Fruit fly (Drosophila melanogaster) whole organism, embryonic: ENCODE results near the gene Alh.

Experiments used
- Abd-B ChIP-seq: fragments of 200-800 bp; sonication (Bioruptor generic); optimal IDR thresholded peaks from 2 replicates; lab custom pipeline; 2018; ENCODE audit warnings: missing biosample characterization, mild to moderate bottlenecking, missing genetic modification characterization, moderate library complexity
- B-H2 ChIP-seq: fragments of 200-800 bp; sonication (Bioruptor generic); optimal IDR thresholded peaks from 2 replicates; lab custom pipeline; 2018; ENCODE audit warnings: missing biosample characterization, mild to moderate bottlenecking, missing genetic modification characterization
- CG10274 ChIP-seq: fragments of 200-800 bp; sonication (Bioruptor generic); optimal IDR thresholded peaks from 3 replicates; lab custom pipeline; 2017; ENCODE audit warnings: missing biosample characterization, mild to moderate bottlenecking, missing genetic modification characterization
- CG10654 ChIP-seq: fragments of 200-800 bp; sonication (Bioruptor generic); optimal IDR thresholded peaks from 2 replicates; lab custom pipeline; 2016; ENCODE audit warnings: missing biosample characterization, missing genetic modification characterization
- CG11695 ChIP-seq: fragments of 200-800 bp; sonication (Bioruptor generic); IDR thresholded peaks from 3 replicates; pipeline ENCODE4 v1.3.6; 2022; ENCODE audit warnings: missing biosample characterization, missing genetic modification characterization
- CG12942 ChIP-seq: fragments of 200-800 bp; sonication (Bioruptor generic); optimal IDR thresholded peaks from 3 replicates; lab custom pipeline; 2016; ENCODE audit warnings: missing biosample characterization, missing genetic modification characterization
- CG13296 ChIP-seq: fragments of 200-800 bp; sonication (Bioruptor generic); optimal IDR thresholded peaks from 3 replicates; lab custom pipeline; 2018; ENCODE audit warnings: missing biosample characterization, mild to moderate bottlenecking, missing genetic modification characterization
- CG15073 ChIP-seq: fragments of 200-800 bp; sonication (Bioruptor generic); optimal IDR thresholded peaks from 2 replicates; lab custom pipeline; 2016; ENCODE audit warnings: missing biosample characterization, missing genetic modification characterization
- CG1529 ChIP-seq: fragments of 200-800 bp; sonication (Bioruptor generic); optimal IDR thresholded peaks from 3 replicates; lab custom pipeline; 2018; ENCODE audit warnings: missing biosample characterization, missing genetic modification characterization
- CG15514 ChIP-seq: fragments of 200-800 bp; sonication (Bioruptor generic); optimal IDR thresholded peaks from 3 replicates; lab custom pipeline; 2017; ENCODE audit warnings: missing biosample characterization, missing genetic modification characterization, mild to moderate bottlenecking, moderate library complexity, missing genetic modification reagents
- CG17186 ChIP-seq: fragments of 200-800 bp; sonication (Bioruptor generic); optimal IDR thresholded peaks from 3 replicates; lab custom pipeline; 2017; ENCODE audit warnings: missing biosample characterization, missing genetic modification reagents, missing genetic modification characterization
- CG2116 ChIP-seq: fragments of 200-800 bp; sonication (Bioruptor generic); optimal IDR thresholded peaks from 3 replicates; lab custom pipeline; 2018; ENCODE audit warnings: missing biosample characterization, mild to moderate bottlenecking, missing genetic modification characterization
- CG2129 ChIP-seq: fragments of 200-800 bp; sonication (Bioruptor generic); IDR thresholded peaks from 2 replicates; pipeline ENCODE4 v1.3.6; 2022; ENCODE audit warnings: missing biosample characterization, missing genetic modification characterization; ENCODE audit not compliant: partially characterized antibody
- CG34422 ChIP-seq: fragments of 200-800 bp; sonication (Bioruptor generic); IDR thresholded peaks from 3 replicates; pipeline ENCODE4 v1.3.6; 2022; ENCODE audit warnings: missing biosample characterization, missing genetic modification characterization
- CG3995 ChIP-seq: fragments of 200-800 bp; sonication (Bioruptor generic); optimal IDR thresholded peaks from 3 replicates; lab custom pipeline; 2016; ENCODE audit warnings: missing biosample characterization, missing genetic modification characterization
- CG4707 ChIP-seq: fragments of 200-800 bp; sonication (Bioruptor generic); optimal IDR thresholded peaks from 2 replicates; lab custom pipeline; 2018; ENCODE audit warnings: missing biosample characterization, mild to moderate bottlenecking, missing genetic modification characterization, moderate library complexity
- CG6254 ChIP-seq: fragments of 200-800 bp; sonication (Bioruptor generic); optimal IDR thresholded peaks from 3 replicates; lab custom pipeline; 2017; ENCODE audit warnings: mild to moderate bottlenecking, missing biosample characterization, missing genetic modification reagents, missing genetic modification characterization
- CG6689 ChIP-seq: fragments of 200-800 bp; sonication (Bioruptor generic); IDR thresholded peaks from 2 replicates; pipeline ENCODE4 v1.3.6; 2022; ENCODE audit warnings: missing biosample characterization, missing genetic modification characterization
- CG7372 ChIP-seq: fragments of 200-800 bp; sonication (Bioruptor generic); IDR thresholded peaks from 2 replicates; pipeline ENCODE4 v1.3.6; 2022; ENCODE audit warnings: missing biosample characterization, missing genetic modification characterization
- CG8089 ChIP-seq: fragments of 200-800 bp; sonication (Bioruptor generic); optimal IDR thresholded peaks from 3 replicates; lab custom pipeline; 2016; ENCODE audit warnings: missing biosample characterization, missing genetic modification characterization
- CG9609 ChIP-seq: fragments of 200-800 bp; sonication (Bioruptor generic); optimal IDR thresholded peaks from 3 replicates; lab custom pipeline; 2016; ENCODE audit warnings: missing biosample characterization, missing genetic modification characterization
- CoRest ChIP-seq: fragments of 200-800 bp; sonication (Bioruptor generic); optimal IDR thresholded peaks from 3 replicates; lab custom pipeline; 2018; ENCODE audit warnings: missing biosample characterization, mild to moderate bottlenecking, missing genetic modification characterization, moderate library complexity
- D19A ChIP-seq: fragments of 200-800 bp; optimal IDR thresholded peaks from 3 replicates; lab custom pipeline; 2019; ENCODE audit warnings: missing biosample characterization, mild to moderate bottlenecking, missing genetic modification characterization, moderate library complexity
- Dek ChIP-seq: fragments of 200-800 bp; sonication (Bioruptor generic); optimal IDR thresholded peaks from 3 replicates; lab custom pipeline; 2019; ENCODE audit warnings: missing biosample characterization, mild to moderate bottlenecking, missing genetic modification characterization, moderate library complexity
- E2f2 ChIP-seq: fragments of 200-800 bp; sonication (Bioruptor generic); IDR thresholded peaks from 2 replicates; pipeline ENCODE4 v1.3.6; 2022; ENCODE audit warnings: missing biosample characterization, missing genetic modification characterization
- HLH3B ChIP-seq: fragments of 200-800 bp; sonication (Bioruptor generic); IDR thresholded peaks from 2 replicates; pipeline ENCODE4 v1.3.6; 2022; ENCODE audit warnings: missing biosample characterization, missing genetic modification characterization
- Hand ChIP-seq: fragments of 200-800 bp; sonication (Bioruptor generic); optimal IDR thresholded peaks from 2 replicates; lab custom pipeline; 2017; ENCODE audit warnings: mild to moderate bottlenecking, missing biosample characterization, missing genetic modification reagents, missing genetic modification characterization
- Hr3 ChIP-seq: fragments of 200-800 bp; sonication (Bioruptor generic); optimal IDR thresholded peaks from 3 replicates; lab custom pipeline; 2016; ENCODE audit warnings: missing biosample characterization, missing genetic modification characterization
- Mes4 ChIP-seq: fragments of 200-800 bp; sonication (Bioruptor generic); optimal IDR thresholded peaks from 2 replicates; lab custom pipeline; 2016; ENCODE audit warnings: missing biosample characterization, missing genetic modification characterization
- Scr ChIP-seq: fragments of 200-800 bp; sonication (Bioruptor generic); IDR thresholded peaks from 2 replicates; pipeline ENCODE4 v1.3.6; 2022; ENCODE audit warnings: missing biosample characterization, missing genetic modification characterization; ENCODE audit not compliant: partially characterized antibody
- Xrp1 ChIP-seq: fragments of 200-800 bp; sonication (Bioruptor generic); IDR thresholded peaks from 2 replicates; pipeline ENCODE4 v1.3.6; 2022; ENCODE audit warnings: missing biosample characterization, missing genetic modification characterization
- crp ChIP-seq, 2 experiments: fragments of 200-800 bp; sonication (Bioruptor generic); optimal IDR thresholded peaks; 2 replicates in 1 of 2; 3 replicates in 1 of 2; lab custom pipeline; 2017; ENCODE audit warnings: missing biosample characterization in 2 of 2, missing genetic modification characterization in 2 of 2, mild to moderate bottlenecking in 1 of 2, moderate library complexity in 1 of 2
- gro ChIP-seq: fragments of 200-800 bp; sonication (Bioruptor generic); optimal IDR thresholded peaks from 2 replicates; lab custom pipeline; 2016; ENCODE audit warnings: missing biosample characterization, missing genetic modification characterization
- hb ChIP-seq: fragments of 200-800 bp; sonication (Bioruptor generic); IDR thresholded peaks from 3 replicates; pipeline ENCODE4 v1.3.6; 2022; ENCODE audit warnings: missing biosample characterization, missing genetic modification characterization; ENCODE audit not compliant: partially characterized antibody
- kay ChIP-seq: fragments of 200-800 bp; sonication (Bioruptor generic); optimal IDR thresholded peaks from 2 replicates; lab custom pipeline; 2016; ENCODE audit warnings: missing biosample characterization, missing genetic modification characterization
- lbe ChIP-seq: fragments of 200-800 bp; sonication (Bioruptor generic); optimal IDR thresholded peaks from 2 replicates; lab custom pipeline; 2016; ENCODE audit warnings: missing biosample characterization, mild to moderate bottlenecking, missing genetic modification characterization
- lmd ChIP-seq: fragments of 200-800 bp; sonication (Bioruptor generic); IDR thresholded peaks from 2 replicates; pipeline ENCODE4 v1.3.6; 2022; ENCODE audit warnings: missing biosample characterization, missing genetic modification characterization
- lola ChIP-seq, 3 experiments: fragments of >200 bp in 2 of 3; fragments of 200-800 bp in 1 of 3; sonication (Bioruptor generic) in 1 of 3; optimal IDR thresholded peaks; 2 replicates each; lab custom pipeline; 2017 to 2019; ENCODE audit warnings: missing biosample characterization in 3 of 3, missing genetic modification characterization in 3 of 3, mild to moderate bottlenecking in 1 of 3, moderate library complexity in 1 of 3
- lov ChIP-seq, 2 experiments: fragments of 200-800 bp in 1 of 2; fragments of >200 bp in 1 of 2; sonication (Bioruptor generic) in 1 of 2; IDR thresholded peaks in 1 of 2; optimal IDR thresholded peaks in 1 of 2; 2 replicates in 1 of 2; 3 replicates in 1 of 2; pipeline versions ENCODE4 v1.3.6 to Lab custom; 2017 to 2022; ENCODE audit warnings: missing biosample characterization in 1 of 2, missing genetic modification characterization in 1 of 2
- onecut ChIP-seq: fragments of 200-800 bp; sonication (Bioruptor generic); IDR thresholded peaks from 2 replicates; pipeline ENCODE4 v1.3.6; 2022; ENCODE audit warnings: missing biosample characterization, missing genetic modification characterization
- pros ChIP-seq: fragments of 200-800 bp; sonication (Bioruptor generic); optimal IDR thresholded peaks from 3 replicates; lab custom pipeline; 2019; ENCODE audit warnings: missing biosample characterization, mild to moderate bottlenecking, missing genetic modification characterization, moderate library complexity
- repo ChIP-seq: fragments of 200-800 bp; sonication (Bioruptor generic); optimal IDR thresholded peaks from 2 replicates; lab custom pipeline; 2016; ENCODE audit warnings: missing biosample characterization, missing genetic modification characterization
- scrt ChIP-seq: fragments of 200-800 bp; sonication (Bioruptor generic); optimal IDR thresholded peaks from 2 replicates; lab custom pipeline; 2018; ENCODE audit warnings: missing biosample characterization, mild to moderate bottlenecking, missing genetic modification characterization, moderate library complexity
- sens ChIP-seq: fragments of 200-800 bp; sonication (Bioruptor generic); peaks from one replicate; lab custom pipeline; 2016; ENCODE audit warnings: missing biosample characterization, missing genetic modification characterization
- seq ChIP-seq: fragments of 200-800 bp; sonication (Bioruptor generic); IDR thresholded peaks from 2 replicates; pipeline ENCODE4 v1.3.6; 2022; ENCODE audit warnings: missing biosample characterization, missing genetic modification characterization
- sisA ChIP-seq: fragments of 200-800 bp; sonication (Bioruptor generic); IDR thresholded peaks from 2 replicates; pipeline ENCODE4 v1.3.6; 2022; ENCODE audit warnings: missing biosample characterization, missing genetic modification characterization
- so ChIP-seq: fragments of 200-800 bp; sonication (Bioruptor generic); IDR thresholded peaks from 3 replicates; pipeline ENCODE4 v1.3.6; 2022; ENCODE audit warnings: missing biosample characterization, missing genetic modification characterization
- stwl ChIP-seq: fragments of 200-800 bp; sonication (Bioruptor generic); optimal IDR thresholded peaks from 3 replicates; lab custom pipeline; 2018; ENCODE audit warnings: missing biosample characterization, mild to moderate bottlenecking, missing genetic modification characterization, moderate library complexity
- toy ChIP-seq: fragments of 200-800 bp; sonication (Bioruptor generic); IDR thresholded peaks from 2 replicates; pipeline ENCODE4 v1.3.6; 2022; ENCODE audit warnings: missing biosample characterization, missing genetic modification characterization
- wdn ChIP-seq: fragments of 200-800 bp; sonication (Bioruptor generic); IDR thresholded peaks from 2 replicates; pipeline ENCODE4 v1.3.6; 2022; ENCODE audit warnings: missing biosample characterization, missing genetic modification characterization

The Alh gene

dm6 chr3R:7075712-7076183 is 48.2 kb downstream of the Alh start (continued):
- no peak for TF ChIP-seq Scr
- no peak for TF ChIP-seq CG2129 (GFP tag; lab: Robert Waterston, UW)
- TF ChIP-seq CG11695 (GFP tag; lab: Robert Waterston, UW), result no peak
- peak; percentile 88 for TF ChIP-seq CG13296 (GFP tag; lab: Kevin White, UChicago)
- TF ChIP-seq CG15073, result peak; percentile 34
- peak; percentile 70 for TF ChIP-seq CG3995 (GFP tag; lab: Kevin White, UChicago)
- TF ChIP-seq hb, result no peak
- TF ChIP-seq gro (GFP tag; lab: Kevin White, UChicago), result peak; percentile 94
- TF ChIP-seq lbe (GFP tag; lab: Kevin White, UChicago), result peak; percentile 91
- peak; percentile 81 for TF ChIP-seq CG15514 (GFP tag; lab: Kevin White, UChicago)
- no peak for TF ChIP-seq so (GFP tag; lab: Robert Waterston, UW)
- TF ChIP-seq wdn (GFP tag; lab: Robert Waterston, UW), result no peak
- TF ChIP-seq CG8089 (GFP tag; lab: Kevin White, UChicago), result peak; percentile 87
- peak; percentile 80 for TF ChIP-seq CG6254 (GFP tag; lab: Kevin White, UChicago)
- TF ChIP-seq Hr3 (GFP tag; lab: Kevin White, UChicago), result peak; percentile 83
- TF ChIP-seq pros (GFP tag; lab: Kevin White, UChicago), result no peak
- TF ChIP-seq CG34422 (GFP tag; lab: Robert Waterston, UW), result no peak
- peak; percentile 86 for TF ChIP-seq Mes4 (GFP tag; lab: Kevin White, UChicago)
- TF ChIP-seq Dek, result peak; percentile 88
- peak; percentile 87 for TF ChIP-seq CoRest (tag; lab: Kevin White, UChicago)
- TF ChIP-seq lola (GFP tag; optimal IDR thresholded peaks at IDR 0.05; lab: Kevin White, UChicago), result peak in 1 of 3 experiments; percentile 80
- no peak for TF ChIP-seq HLH3B (GFP tag; lab: Robert Waterston, UW)
- TF ChIP-seq CG7372 (GFP tag; lab: Robert Waterston, UW), result no peak
- peak; percentile 83 for TF ChIP-seq scrt
- TF ChIP-seq stwl (tag; lab: Kevin White, UChicago), result peak; percentile 34
- TF ChIP-seq onecut (GFP tag; lab: Robert Waterston, UW), result peak; percentile 84
- TF ChIP-seq CG9609 (GFP tag; lab: Kevin White, UChicago), result peak; percentile 92
- TF ChIP-seq CG6689 (GFP tag; lab: Robert Waterston, UW), result no peak
- peak; percentile 88 for TF ChIP-seq D19A (tag; lab: Kevin White, UChicago)
- TF ChIP-seq crp (GFP tag; optimal IDR thresholded peaks at IDR 0.05; lab: Kevin White, UChicago), result peak in 1 of 2 experiments; percentile 45
- TF ChIP-seq toy (GFP tag; lab: Robert Waterston, UW), result no peak
- no peak for TF ChIP-seq lmd (GFP tag; lab: Robert Waterston, UW)
- peak; percentile 64 for TF ChIP-seq CG2116 (GFP tag; lab: Kevin White, UChicago)
- peak; percentile 71 for TF ChIP-seq kay (GFP tag; lab: Kevin White, UChicago)
- peak; percentile 80 for TF ChIP-seq CG4707 (GFP tag; lab: Kevin White, UChicago)
- TF ChIP-seq repo (GFP tag; lab: Kevin White, UChicago), result peak; percentile 83
- no peak for TF ChIP-seq seq (GFP tag; lab: Robert Waterston, UW)
- TF ChIP-seq B-H2 (GFP tag; lab: Kevin White, UChicago), result peak; percentile 65
- TF ChIP-seq E2f2 (GFP tag; lab: Robert Waterston, UW), result no peak
- peak; percentile 98 for TF ChIP-seq sens (GFP tag; lab: Kevin White, UChicago)
- no peak for TF ChIP-seq sisA (GFP tag; lab: Robert Waterston, UW)
- peak; percentile 66 for TF ChIP-seq CG1529 (GFP tag; lab: Kevin White, UChicago)
- no peak for TF ChIP-seq Xrp1 (GFP tag; lab: Robert Waterston, UW)
- peak; percentile 79 for TF ChIP-seq CG10274 (GFP tag; lab: Kevin White, UChicago)
- peak; percentile 86 for TF ChIP-seq CG10654 (GFP tag; lab: Kevin White, UChicago)
- peak; percentile 85 for TF ChIP-seq Abd-B (GFP tag; lab: Kevin White, UChicago)
- peak; percentile 78 for TF ChIP-seq Hand
- no peak for TF ChIP-seq lov (optimal IDR thresholded peaks at IDR 0.05; lab: Kevin White, UChicago)
- TF ChIP-seq lov (GFP tag; IDR thresholded peaks at IDR 0.05; lab: Robert Waterston, UW), result no peak
- peak; percentile 77 for TF ChIP-seq CG12942
- TF ChIP-seq CG17186, result peak; percentile 70
